Worm (Caenorhabditis elegans): ENCODE measurements around the gene hsp-3.

ce11 chrX:6128773-6129172 lies 36.8 kb upstream of the hsp-3 start:
- TF ChIP-seq ztf-11 (tag; optimal IDR thresholded peaks at IDR 0.05) (no peak), hlh-30 (tag; optimal IDR thresholded peaks at IDR 0.05; ENCODE audit: insufficient read depth) (no peak), zag-1 (tag; optimal IDR thresholded peaks at IDR 0.05) (no peak)
